Fruit fly (Drosophila melanogaster) whole organism, embryonic: ENCODE data around the gene CG13842.

Experiments used
- ATbp ChIP-seq: fragments of 200-800 bp; sonication (Bioruptor generic); optimal IDR thresholded peaks from 2 replicates; lab custom pipeline; 2017; ENCODE audit warnings: missing biosample characterization, mild to moderate bottlenecking, missing genetic modification characterization, missing genetic modification reagents
- CG10267 ChIP-seq: fragments of 200-800 bp; sonication (Bioruptor generic); optimal IDR thresholded peaks from 2 replicates; lab custom pipeline; 2018; ENCODE audit warnings: missing biosample characterization, mild to moderate bottlenecking, missing genetic modification characterization, moderate library complexity
- CG10431 ChIP-seq: fragments of 200-800 bp; sonication (Bioruptor generic); optimal IDR thresholded peaks from 3 replicates; lab custom pipeline; 2018; ENCODE audit warnings: missing biosample characterization, mild to moderate bottlenecking, missing genetic modification characterization
- CG10654 ChIP-seq: fragments of 200-800 bp; sonication (Bioruptor generic); optimal IDR thresholded peaks from 2 replicates; lab custom pipeline; 2016; ENCODE audit warnings: missing biosample characterization, missing genetic modification characterization
- CG11504 ChIP-seq: fragments of 200-800 bp; sonication (Bioruptor generic); optimal IDR thresholded peaks from 3 replicates; lab custom pipeline; 2019; ENCODE audit warnings: missing biosample characterization, mild to moderate bottlenecking, missing genetic modification characterization, moderate library complexity
- CG1233 ChIP-seq: fragments of 200-800 bp; sonication (Bioruptor generic); optimal IDR thresholded peaks from 4 replicates; lab custom pipeline; 2018; ENCODE audit warnings: missing biosample characterization, mild to moderate bottlenecking, missing genetic modification characterization
- CG12391 ChIP-seq: fragments of 200-800 bp; sonication (Bioruptor generic); optimal IDR thresholded peaks from 3 replicates; lab custom pipeline; 2018; ENCODE audit warnings: missing biosample characterization, mild to moderate bottlenecking, missing genetic modification characterization, moderate library complexity
- CG14710 ChIP-seq: fragments of 200-800 bp; sonication (Bioruptor generic); optimal IDR thresholded peaks from 3 replicates; lab custom pipeline; 2019; ENCODE audit warnings: missing biosample characterization, mild to moderate bottlenecking, missing genetic modification characterization, moderate library complexity
- CG15269 ChIP-seq: fragments of 200-800 bp; sonication (Bioruptor generic); optimal IDR thresholded peaks from 2 replicates; lab custom pipeline; 2018; ENCODE audit warnings: missing biosample characterization, mild to moderate bottlenecking, missing genetic modification characterization, moderate library complexity
- CG17361 ChIP-seq: fragments of 200-800 bp; sonication (Bioruptor generic); IDR thresholded peaks from 3 replicates; pipeline ENCODE4 v1.3.6; 2022; ENCODE audit warnings: missing biosample characterization, missing genetic modification characterization
- CG17829 ChIP-seq: fragments of 200-800 bp; optimal IDR thresholded peaks from 2 replicates; lab custom pipeline; 2019; ENCODE audit warnings: missing biosample characterization, mild to moderate bottlenecking, missing genetic modification characterization, moderate library complexity
- CG30403 ChIP-seq: fragments of 200-800 bp; sonication (Bioruptor generic); optimal IDR thresholded peaks from 3 replicates; lab custom pipeline; 2016; ENCODE audit warnings: missing biosample characterization, missing genetic modification characterization
- CG3281 ChIP-seq: fragments of 200-800 bp; sonication (Bioruptor generic); optimal IDR thresholded peaks from 3 replicates; lab custom pipeline; 2017; ENCODE audit warnings: missing biosample characterization, mild to moderate bottlenecking, missing genetic modification characterization
- CG3847 ChIP-seq: fragments of 200-800 bp; sonication (Bioruptor generic); IDR thresholded peaks from 2 replicates; pipeline ENCODE4 v1.3.6; 2022; ENCODE audit warnings: missing biosample characterization, missing genetic modification characterization
- CG4424 ChIP-seq: fragments of 200-800 bp; sonication (Bioruptor generic); optimal IDR thresholded peaks from 3 replicates; lab custom pipeline; 2016; ENCODE audit warnings: missing biosample characterization, missing genetic modification characterization
- CG5180 ChIP-seq: fragments of 200-800 bp; sonication (Bioruptor generic); optimal IDR thresholded peaks from 3 replicates; lab custom pipeline; 2017; ENCODE audit warnings: missing biosample characterization, missing genetic modification characterization, mild to moderate bottlenecking, moderate library complexity, missing genetic modification reagents
- CG6272 ChIP-seq: fragments of 200-800 bp; sonication (Bioruptor generic); IDR thresholded peaks from 2 replicates; pipeline ENCODE4 v1.3.6; 2022; ENCODE audit warnings: missing biosample characterization, missing genetic modification characterization
- CG8281 ChIP-seq: fragments of 200-800 bp; sonication (Bioruptor generic); optimal IDR thresholded peaks from 2 replicates; lab custom pipeline; 2018; ENCODE audit warnings: missing biosample characterization, mild to moderate bottlenecking, missing genetic modification characterization, moderate library complexity
- CG8388 ChIP-seq: fragments of 200-800 bp; sonication (Bioruptor generic); optimal IDR thresholded peaks from 2 replicates; lab custom pipeline; 2019; ENCODE audit warnings: missing biosample characterization, mild to moderate bottlenecking, missing genetic modification characterization, moderate library complexity
- CG9817 ChIP-seq: fragments of 200-800 bp; sonication (Bioruptor generic); optimal IDR thresholded peaks from 2 replicates; lab custom pipeline; 2018; ENCODE audit warnings: missing biosample characterization, mild to moderate bottlenecking, missing genetic modification characterization, moderate library complexity
- Fer1 ChIP-seq: fragments of 200-800 bp; sonication (Bioruptor generic); optimal IDR thresholded peaks from 2 replicates; lab custom pipeline; 2017; ENCODE audit warnings: missing biosample characterization, mild to moderate bottlenecking, missing genetic modification characterization
- Hr3 ChIP-seq: fragments of 200-800 bp; sonication (Bioruptor generic); optimal IDR thresholded peaks from 3 replicates; lab custom pipeline; 2016; ENCODE audit warnings: missing biosample characterization, missing genetic modification characterization
- Hr51 ChIP-seq, 2 experiments: fragments of 200-800 bp; sonication (Bioruptor generic); optimal IDR thresholded peaks; 2 replicates in 1 of 2; 3 replicates in 1 of 2; lab custom pipeline; 2016 to 2018; ENCODE audit warnings: missing biosample characterization in 2 of 2, missing genetic modification characterization in 2 of 2, mild to moderate bottlenecking in 1 of 2, moderate library complexity in 1 of 2
- Hsf ChIP-seq: fragments of 200-800 bp; sonication (Bioruptor generic); optimal IDR thresholded peaks from 3 replicates; lab custom pipeline; 2016; ENCODE audit warnings: missing biosample characterization, missing genetic modification characterization
- Meics ChIP-seq: fragments of 200-800 bp; sonication (Bioruptor generic); optimal IDR thresholded peaks from 2 replicates; lab custom pipeline; 2017; ENCODE audit warnings: missing biosample characterization, mild to moderate bottlenecking, missing genetic modification characterization
- Side ChIP-seq: fragments of 200-800 bp; sonication (Bioruptor generic); optimal IDR thresholded peaks from 2 replicates; lab custom pipeline; 2016; ENCODE audit warnings: missing biosample characterization, missing genetic modification characterization
- Sox100B ChIP-seq: fragments of 200-800 bp; sonication (Bioruptor generic); optimal IDR thresholded peaks from 3 replicates; lab custom pipeline; 2018; ENCODE audit warnings: missing biosample characterization, mild to moderate bottlenecking, missing genetic modification characterization
- Stat92E ChIP-seq, 3 experiments: fragments of >200 bp in 2 of 3; fragments of 200-800 bp in 1 of 3; sonication (Bioruptor generic) in 1 of 3; optimal IDR thresholded peaks; 2 replicates each; lab custom pipeline; 2017 to 2019; ENCODE audit warnings: missing biosample characterization in 3 of 3, missing genetic modification characterization in 3 of 3, mild to moderate bottlenecking in 1 of 3, moderate library complexity in 1 of 3
- bab2 ChIP-seq: fragments of 200-800 bp; sonication (Bioruptor generic); optimal IDR thresholded peaks from 2 replicates; lab custom pipeline; 2016; ENCODE audit warnings: missing biosample characterization, missing genetic modification characterization
- bsh ChIP-seq, 2 experiments: fragments of 200-800 bp; sonication (Bioruptor generic); optimal IDR thresholded peaks; 2 replicates each; lab custom pipeline; 2017 to 2018; ENCODE audit warnings: mild to moderate bottlenecking in 2 of 2, missing biosample characterization in 2 of 2, missing genetic modification characterization in 2 of 2, moderate library complexity in 1 of 2
- cas ChIP-seq: fragments of 200-800 bp; sonication (Bioruptor generic); IDR thresholded peaks from 2 replicates; pipeline ENCODE4 v1.3.6; 2022; ENCODE audit warnings: missing biosample characterization, missing genetic modification characterization
- corto ChIP-seq: fragments of 200-800 bp; sonication (Bioruptor generic); optimal IDR thresholded peaks from 2 replicates; lab custom pipeline; 2016; ENCODE audit warnings: missing biosample characterization, mild to moderate bottlenecking, missing genetic modification characterization, moderate library complexity
- dmrt99B ChIP-seq: fragments of 200-800 bp; sonication (Bioruptor generic); optimal IDR thresholded peaks from 2 replicates; lab custom pipeline; 2018; ENCODE audit warnings: missing biosample characterization, mild to moderate bottlenecking, missing genetic modification characterization, moderate library complexity
- hkb ChIP-seq, 2 experiments: fragments of 200-800 bp in 1 of 2; fragments of >200 bp in 1 of 2; sonication (Bioruptor generic) in 1 of 2; IDR thresholded peaks in 1 of 2; optimal IDR thresholded peaks in 1 of 2; 2 replicates each; pipeline versions ENCODE4 v1.3.6 to Lab custom; 2017 to 2022; ENCODE audit warnings: missing biosample characterization in 1 of 2, missing genetic modification characterization in 1 of 2
- ind ChIP-seq: fragments of 200-800 bp; sonication (Bioruptor generic); optimal IDR thresholded peaks from 3 replicates; lab custom pipeline; 2016; ENCODE audit warnings: missing biosample characterization, missing genetic modification characterization
- jumu ChIP-seq: fragments of 200-800 bp; sonication (Bioruptor generic); optimal IDR thresholded peaks from 3 replicates; lab custom pipeline; 2016; ENCODE audit warnings: missing biosample characterization, missing genetic modification characterization
- lab ChIP-seq: fragments of 200-800 bp; sonication (Bioruptor generic); optimal IDR thresholded peaks from 3 replicates; lab custom pipeline; 2017; ENCODE audit warnings: missing biosample characterization, missing genetic modification characterization, mild to moderate bottlenecking, moderate library complexity, missing genetic modification reagents
- lola ChIP-seq, 3 experiments: fragments of >200 bp in 2 of 3; fragments of 200-800 bp in 1 of 3; sonication (Bioruptor generic) in 1 of 3; optimal IDR thresholded peaks; 2 replicates each; lab custom pipeline; 2017 to 2019; ENCODE audit warnings: missing biosample characterization in 3 of 3, missing genetic modification characterization in 3 of 3, mild to moderate bottlenecking in 1 of 3, moderate library complexity in 1 of 3
- nerfin-1 ChIP-seq: fragments of 200-800 bp; sonication (Bioruptor generic); optimal IDR thresholded peaks from 3 replicates; lab custom pipeline; 2019; ENCODE audit warnings: missing biosample characterization, mild to moderate bottlenecking, missing genetic modification characterization, moderate library complexity
- nmo ChIP-seq: fragments of 200-800 bp; sonication (Bioruptor generic); optimal IDR thresholded peaks from 2 replicates; lab custom pipeline; 2018; ENCODE audit warnings: missing biosample characterization, mild to moderate bottlenecking, missing genetic modification characterization, moderate library complexity
- pum ChIP-seq: fragments of 200-800 bp; sonication (Bioruptor generic); optimal IDR thresholded peaks from 2 replicates; lab custom pipeline; 2016; ENCODE audit warnings: missing biosample characterization, missing genetic modification characterization
- ranshi ChIP-seq: fragments of 200-800 bp; sonication (Bioruptor generic); IDR thresholded peaks from 2 replicates; pipeline ENCODE4 v1.3.6; 2022; ENCODE audit warnings: missing biosample characterization, missing genetic modification characterization
- sens ChIP-seq: fragments of 200-800 bp; sonication (Bioruptor generic); peaks from one replicate; lab custom pipeline; 2016; ENCODE audit warnings: missing biosample characterization, missing genetic modification characterization
- shn ChIP-seq: fragments of 200-800 bp; sonication (Bioruptor generic); optimal IDR thresholded peaks from 3 replicates; lab custom pipeline; 2016; ENCODE audit warnings: missing biosample characterization, missing genetic modification characterization
- sisA ChIP-seq: fragments of 200-800 bp; sonication (Bioruptor generic); IDR thresholded peaks from 2 replicates; pipeline ENCODE4 v1.3.6; 2022; ENCODE audit warnings: missing biosample characterization, missing genetic modification characterization
- tll ChIP-seq, 2 experiments: fragments of 200-800 bp in 1 of 2; fragments of >200 bp in 1 of 2; sonication (Bioruptor generic) in 1 of 2; optimal IDR thresholded peaks; 2 replicates each; lab custom pipeline; 2017 to 2019; ENCODE audit warnings: missing biosample characterization in 2 of 2, missing genetic modification characterization in 2 of 2, mild to moderate bottlenecking in 1 of 2, moderate library complexity in 1 of 2
- wdn ChIP-seq: fragments of 200-800 bp; sonication (Bioruptor generic); IDR thresholded peaks from 2 replicates; pipeline ENCODE4 v1.3.6; 2022; ENCODE audit warnings: missing biosample characterization, missing genetic modification characterization
- zen ChIP-seq: fragments of 200-800 bp; sonication (Bioruptor generic); optimal IDR thresholded peaks from 3 replicates; lab custom pipeline; 2018; ENCODE audit warnings: missing biosample characterization, mild to moderate bottlenecking, missing genetic modification characterization, moderate library complexity

Gene CG13842

DNA sequence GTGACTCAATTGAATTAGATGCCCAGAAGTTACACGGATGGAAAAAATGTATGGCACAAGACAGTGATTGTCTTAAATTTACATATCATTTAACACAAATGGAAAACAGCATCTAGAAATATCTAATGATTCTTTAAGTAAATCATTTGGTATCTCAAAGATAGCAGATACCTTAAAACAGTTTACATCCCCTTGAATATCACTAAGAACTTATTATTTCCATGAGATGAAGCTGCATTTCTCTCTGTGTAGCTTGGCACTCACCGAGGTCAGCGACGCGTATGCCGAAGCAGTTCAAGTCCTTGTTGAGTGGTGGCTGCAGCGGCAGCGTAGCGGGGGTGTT, 12.5 kb upstream of the CG13842 start:
- TF ChIP-seq bsh (GFP tag; optimal IDR thresholded peaks at IDR 0.05; lab: Kevin White, UChicago) (peak in 1 of 2 experiments; percentile 48), sens (peak; percentile 86), CG17361 (GFP tag; lab: Robert Waterston, UW) (peak; percentile 43; the same call in 1 of the 3 replicates), CG30403 (GFP tag; lab: Kevin White, UChicago) (peak; percentile 1), CG10267 (tag; lab: Kevin White, UChicago) (peak; percentile 51), CG11504 (peak; percentile 64), wdn (no peak), lola (GFP tag; optimal IDR thresholded peaks at IDR 0.05; lab: Kevin White, UChicago) (peak in 1 of 3 experiments; percentile 26), hkb (optimal IDR thresholded peaks at IDR 0.05; lab: Kevin White, UChicago) (no peak), hkb (GFP tag; IDR thresholded peaks at IDR 0.05; lab: Robert Waterston, UW) (0 out of 2 replicates have a peak, but pooled peaks have one; percentile 15), CG4424 (GFP tag; lab: Kevin White, UChicago) (peak; percentile 19), Fer1 (GFP tag; lab: Kevin White, UChicago) (peak; percentile 27), CG5180 (GFP tag; lab: Kevin White, UChicago) (peak; percentile 14), cas (GFP tag; lab: Robert Waterston, UW) (no peak), CG3847 (0 out of 2 replicates have a peak, but pooled peaks have one; percentile 18), tll (GFP tag; optimal IDR thresholded peaks at IDR 0.05; lab: Kevin White, UChicago) (no peak), Stat92E (GFP tag; optimal IDR thresholded peaks at IDR 0.05; lab: Kevin White, UChicago) (no peak), CG10431 (GFP tag; lab: Kevin White, UChicago) (no peak), ranshi (GFP tag; lab: Robert Waterston, UW) (no peak), CG3281 (no peak), CG9817 (tag; lab: Kevin White, UChicago) (peak; percentile 23), sisA (GFP tag; lab: Robert Waterston, UW) (peak; percentile 44; the same call in 1 of the 2 replicates), lab (GFP tag; lab: Kevin White, UChicago) (peak; percentile 36), Sox100B (no peak), CG8281 (tag; lab: Kevin White, UChicago) (no peak), dmrt99B (tag; lab: Kevin White, UChicago) (peak; percentile 65), Hr3 (GFP tag; lab: Kevin White, UChicago) (peak; percentile 6), CG12391 (peak; percentile 14), jumu (GFP tag; lab: Kevin White, UChicago) (peak; percentile 22), shn (GFP tag; lab: Kevin White, UChicago) (no peak), nmo (peak; percentile 61), CG14710 (tag; lab: Kevin White, UChicago) (peak; percentile 55), corto (no peak), Meics (GFP tag; lab: Kevin White, UChicago) (peak; percentile 6), Side (peak; percentile 9), Hsf (GFP tag; lab: Kevin White, UChicago) (peak; percentile 12), CG1233 (GFP tag; lab: Kevin White, UChicago) (peak; percentile 3), CG17829 (peak; percentile 47), ATbp (GFP tag; lab: Kevin White, UChicago) (peak; percentile 16), ind (GFP tag; lab: Kevin White, UChicago) (peak; percentile 25), CG10654 (GFP tag; lab: Kevin White, UChicago) (no peak), Hr51 (GFP tag; optimal IDR thresholded peaks at IDR 0.05; lab: Kevin White, UChicago) (peak in 1 of 2 experiments; percentile 41), zen (tag; lab: Kevin White, UChicago) (peak; percentile 16), CG15269 (tag; lab: Kevin White, UChicago) (no peak), nerfin-1 (tag; lab: Kevin White, UChicago) (peak; percentile 71), CG8388 (GFP tag; lab: Kevin White, UChicago) (peak; percentile 26), bab2 (GFP tag; lab: Kevin White, UChicago) (peak; percentile 35), pum (peak; percentile 21), CG6272 (GFP tag; lab: Robert Waterston, UW) (no peak)
